Fruit fly (Drosophila melanogaster) whole organism, embryonic: ENCODE measurements around the gene CG13029.

ENCODE experiments used
- Adf1 ChIP-seq: fragments of 200-800 bp; sonication (Bioruptor generic); IDR thresholded peaks from 2 replicates; pipeline ENCODE4 v1.3.6; 2022; ENCODE audit warnings: missing biosample characterization, missing genetic modification characterization
- B-H2 ChIP-seq: fragments of 200-800 bp; sonication (Bioruptor generic); optimal IDR thresholded peaks from 2 replicates; lab custom pipeline; 2018; ENCODE audit warnings: missing biosample characterization, mild to moderate bottlenecking, missing genetic modification characterization
- CG10267 ChIP-seq: fragments of 200-800 bp; sonication (Bioruptor generic); optimal IDR thresholded peaks from 2 replicates; lab custom pipeline; 2018; ENCODE audit warnings: missing biosample characterization, mild to moderate bottlenecking, missing genetic modification characterization, moderate library complexity
- CG12104 ChIP-seq: fragments of 200-800 bp; sonication (Bioruptor generic); optimal IDR thresholded peaks from 3 replicates; lab custom pipeline; 2016; ENCODE audit warnings: missing biosample characterization, missing genetic modification characterization
- CG14050 ChIP-seq: fragments of 200-800 bp; sonication (Bioruptor generic); IDR thresholded peaks from 3 replicates; pipeline ENCODE4 v1.3.6; 2022; ENCODE audit warnings: missing biosample characterization, missing genetic modification characterization
- CG14441 ChIP-seq: fragments of 200-800 bp; sonication (Bioruptor generic); IDR thresholded peaks from 2 replicates; pipeline ENCODE4 v1.3.6; 2022; ENCODE audit warnings: missing biosample characterization, missing genetic modification characterization
- CG1602 ChIP-seq: fragments of 200-800 bp; sonication (Bioruptor generic); optimal IDR thresholded peaks from 3 replicates; lab custom pipeline; 2016; ENCODE audit warnings: missing biosample characterization, missing genetic modification characterization
- CG1603 ChIP-seq: fragments of 200-800 bp; sonication (Bioruptor generic); optimal IDR thresholded peaks from 2 replicates; lab custom pipeline; 2019; ENCODE audit warnings: missing biosample characterization, mild to moderate bottlenecking, missing genetic modification characterization, moderate library complexity
- CG16779 ChIP-seq: fragments of 200-800 bp; sonication (Bioruptor generic); IDR thresholded peaks from 2 replicates; pipeline ENCODE4 v1.3.6; 2022; ENCODE audit warnings: missing biosample characterization, missing genetic modification characterization
- CG16863 ChIP-seq: fragments of 200-800 bp; sonication (Bioruptor generic); optimal IDR thresholded peaks from 3 replicates; lab custom pipeline; 2016; ENCODE audit warnings: missing biosample characterization, missing genetic modification characterization
- CG17328 ChIP-seq: fragments of 200-800 bp; sonication (Bioruptor generic); IDR thresholded peaks from 2 replicates; pipeline ENCODE4 v1.3.6; 2022; ENCODE audit warnings: missing biosample characterization, missing genetic modification characterization
- CG1832 ChIP-seq: fragments of 200-800 bp; sonication (Bioruptor generic); optimal IDR thresholded peaks from 2 replicates; lab custom pipeline; 2017; ENCODE audit warnings: missing biosample characterization, mild to moderate bottlenecking, missing genetic modification characterization, inconsistent platforms
- CG3995 ChIP-seq: fragments of 200-800 bp; sonication (Bioruptor generic); optimal IDR thresholded peaks from 3 replicates; lab custom pipeline; 2016; ENCODE audit warnings: missing biosample characterization, missing genetic modification characterization
- CG4360 ChIP-seq: fragments of 200-800 bp; sonication (Bioruptor generic); IDR thresholded peaks from 2 replicates; pipeline ENCODE4 v1.3.6; 2022; ENCODE audit warnings: missing biosample characterization, missing genetic modification characterization
- CG6813 ChIP-seq: fragments of 200-800 bp; sonication (Bioruptor generic); optimal IDR thresholded peaks from 2 replicates; lab custom pipeline; 2017; ENCODE audit warnings: missing biosample characterization, missing genetic modification characterization, mild to moderate bottlenecking, moderate library complexity, missing genetic modification reagents
- CG7839 ChIP-seq: fragments of 200-800 bp; sonication (Bioruptor generic); optimal IDR thresholded peaks from 3 replicates; lab custom pipeline; 2018; ENCODE audit warnings: missing biosample characterization, mild to moderate bottlenecking, missing genetic modification characterization, moderate library complexity
- CG9437 ChIP-seq: fragments of 200-800 bp; sonication (Bioruptor generic); optimal IDR thresholded peaks from 2 replicates; lab custom pipeline; 2018; ENCODE audit warnings: missing biosample characterization, mild to moderate bottlenecking, missing genetic modification characterization
- Hmr ChIP-seq: fragments of 200-800 bp; sonication (Bioruptor generic); optimal IDR thresholded peaks from 3 replicates; lab custom pipeline; 2017; ENCODE audit warnings: mild to moderate bottlenecking, missing biosample characterization, missing genetic modification reagents, missing genetic modification characterization
- Hr39 ChIP-seq: fragments of >200 bp; optimal IDR thresholded peaks from 2 replicates; lab custom pipeline; 2017
- MESR4 ChIP-seq: fragments of 200-800 bp; sonication (Bioruptor generic); optimal IDR thresholded peaks from 2 replicates; lab custom pipeline; 2018; ENCODE audit warnings: missing biosample characterization, mild to moderate bottlenecking, missing genetic modification characterization, moderate library complexity
- Nf-YB ChIP-seq: fragments of 200-800 bp; sonication (Bioruptor generic); optimal IDR thresholded peaks from 3 replicates; lab custom pipeline; 2019; ENCODE audit warnings: missing biosample characterization, mild to moderate bottlenecking, missing genetic modification characterization, moderate library complexity
- Sin3A ChIP-seq: fragments of >200 bp; optimal IDR thresholded peaks from 2 replicates; lab custom pipeline; 2018
- Six4 ChIP-seq: fragments of 200-800 bp; sonication (Bioruptor generic); optimal IDR thresholded peaks from 2 replicates; lab custom pipeline; 2016; ENCODE audit warnings: missing biosample characterization, missing genetic modification characterization
- Trl ChIP-seq, 3 experiments: fragments of >200 bp in 2 of 3; fragments of 200-800 bp in 1 of 3; sonication (Bioruptor generic) in 1 of 3; optimal IDR thresholded peaks; 2 replicates in 1 of 3; 3 replicates in 2 of 3; lab custom pipeline; 2016 to 2017; ENCODE audit warnings: missing biosample characterization in 1 of 3, missing genetic modification characterization in 1 of 3
- Xrp1 ChIP-seq: fragments of 200-800 bp; sonication (Bioruptor generic); IDR thresholded peaks from 2 replicates; pipeline ENCODE4 v1.3.6; 2022; ENCODE audit warnings: missing biosample characterization, missing genetic modification characterization
- ato ChIP-seq: fragments of 200-800 bp; sonication (Bioruptor generic); IDR thresholded peaks from 2 replicates; pipeline ENCODE4 v1.3.6; 2022; ENCODE audit warnings: missing biosample characterization, missing genetic modification characterization; ENCODE audit not compliant: partially characterized antibody
- az2 ChIP-seq: fragments of 200-800 bp; sonication (Bioruptor generic); optimal IDR thresholded peaks from 3 replicates; lab custom pipeline; 2016; ENCODE audit warnings: missing biosample characterization, missing genetic modification characterization
- ci ChIP-seq: fragments of 200-800 bp; sonication (Bioruptor generic); IDR thresholded peaks from 3 replicates; pipeline ENCODE4 v1.3.6; 2022; ENCODE audit warnings: missing biosample characterization, missing genetic modification characterization
- da ChIP-seq: fragments of 200-800 bp; sonication (Bioruptor generic); optimal IDR thresholded peaks from 2 replicates; lab custom pipeline; 2016; ENCODE audit warnings: missing biosample characterization, missing genetic modification characterization
- dati ChIP-seq: fragments of 200-800 bp; sonication (Bioruptor generic); IDR thresholded peaks from 2 replicates; pipeline ENCODE4 v1.3.6; 2022; ENCODE audit warnings: missing biosample characterization, missing genetic modification characterization
- dysf ChIP-seq: fragments of 200-800 bp; sonication (Bioruptor generic); IDR thresholded peaks from 3 replicates; pipeline ENCODE4 v1.3.6; 2022; ENCODE audit warnings: missing biosample characterization, missing genetic modification characterization
- fu2 ChIP-seq: fragments of 200-800 bp; sonication (Bioruptor generic); optimal IDR thresholded peaks from 2 replicates; lab custom pipeline; 2016; ENCODE audit warnings: missing biosample characterization, missing genetic modification characterization
- gfzf ChIP-seq: fragments of 200-800 bp; sonication (Bioruptor generic); optimal IDR thresholded peaks from 2 replicates; lab custom pipeline; 2016; ENCODE audit warnings: missing biosample characterization, mild to moderate bottlenecking, missing genetic modification characterization, moderate library complexity
- ham ChIP-seq: fragments of 200-800 bp; sonication (Bioruptor generic); IDR thresholded peaks from 2 replicates; pipeline ENCODE4 v1.3.6; 2022; ENCODE audit warnings: missing biosample characterization, missing genetic modification characterization
- hbn ChIP-seq: fragments of 200-800 bp; sonication (Bioruptor generic); IDR thresholded peaks from 2 replicates; pipeline ENCODE4 v1.3.6; 2022; ENCODE audit warnings: missing biosample characterization, missing genetic modification characterization; ENCODE audit not compliant: partially characterized antibody
- inv ChIP-seq: fragments of 200-800 bp; sonication (Bioruptor generic); IDR thresholded peaks from 2 replicates; pipeline ENCODE4 v1.3.6; 2022; ENCODE audit warnings: missing biosample characterization, missing genetic modification characterization; ENCODE audit not compliant: partially characterized antibody
- kah ChIP-seq: fragments of 200-800 bp; sonication (Bioruptor generic); optimal IDR thresholded peaks from 2 replicates; lab custom pipeline; 2018; ENCODE audit warnings: missing biosample characterization, mild to moderate bottlenecking, missing genetic modification characterization
- lmd ChIP-seq: fragments of 200-800 bp; sonication (Bioruptor generic); IDR thresholded peaks from 2 replicates; pipeline ENCODE4 v1.3.6; 2022; ENCODE audit warnings: missing biosample characterization, missing genetic modification characterization
- lov ChIP-seq, 2 experiments: fragments of 200-800 bp in 1 of 2; fragments of >200 bp in 1 of 2; sonication (Bioruptor generic) in 1 of 2; IDR thresholded peaks in 1 of 2; optimal IDR thresholded peaks in 1 of 2; 2 replicates in 1 of 2; 3 replicates in 1 of 2; pipeline versions ENCODE4 v1.3.6 to Lab custom; 2017 to 2022; ENCODE audit warnings: missing biosample characterization in 1 of 2, missing genetic modification characterization in 1 of 2
- pzg ChIP-seq: fragments of 200-800 bp; sonication (Bioruptor generic); optimal IDR thresholded peaks from 3 replicates; lab custom pipeline; 2018; ENCODE audit warnings: missing biosample characterization, mild to moderate bottlenecking, missing genetic modification characterization, moderate library complexity
- salm ChIP-seq: fragments of 200-800 bp; sonication (Bioruptor generic); optimal IDR thresholded peaks from 2 replicates; lab custom pipeline; 2018; ENCODE audit warnings: missing biosample characterization, mild to moderate bottlenecking, missing genetic modification characterization
- slbo ChIP-seq: fragments of 200-800 bp; sonication (Bioruptor generic); IDR thresholded peaks from 2 replicates; pipeline ENCODE4 v1.3.6; 2022; ENCODE audit warnings: missing biosample characterization, missing genetic modification characterization
- sna ChIP-seq: fragments of 200-800 bp; sonication (Bioruptor generic); IDR thresholded peaks from 2 replicates; pipeline ENCODE4 v1.3.6; 2022; ENCODE audit warnings: missing biosample characterization, missing genetic modification characterization; ENCODE audit not compliant: partially characterized antibody
- sob ChIP-seq: fragments of 200-800 bp; sonication (Bioruptor generic); IDR thresholded peaks from 2 replicates; pipeline ENCODE4 v1.3.6; 2022; ENCODE audit warnings: missing biosample characterization, missing genetic modification characterization
- tgo ChIP-seq: fragments of 200-800 bp; sonication (Bioruptor generic); IDR thresholded peaks from 3 replicates; pipeline ENCODE4 v1.3.6; 2022; ENCODE audit warnings: missing biosample characterization, missing genetic modification characterization
- tio ChIP-seq: fragments of 200-800 bp; sonication (Bioruptor generic); optimal IDR thresholded peaks from 2 replicates; lab custom pipeline; 2017; ENCODE audit warnings: missing biosample characterization, missing genetic modification characterization, inconsistent platforms
- unc-4 ChIP-seq: fragments of 200-800 bp; sonication (Bioruptor generic); IDR thresholded peaks from 2 replicates; pipeline ENCODE4 v1.3.6; 2022; ENCODE audit warnings: missing biosample characterization, missing genetic modification characterization; ENCODE audit not compliant: partially characterized antibody
- vfl ChIP-seq: fragments of 200-800 bp; sonication (Bioruptor generic); optimal IDR thresholded peaks from 2 replicates; lab custom pipeline; 2016; ENCODE audit warnings: missing biosample characterization, missing genetic modification characterization
- vvl ChIP-seq: fragments of 200-800 bp; sonication (Bioruptor generic); IDR thresholded peaks from 2 replicates; pipeline ENCODE4 v1.3.6; 2022; ENCODE audit warnings: missing biosample characterization, missing genetic modification characterization
- zen ChIP-seq: fragments of 200-800 bp; sonication (Bioruptor generic); optimal IDR thresholded peaks from 3 replicates; lab custom pipeline; 2018; ENCODE audit warnings: missing biosample characterization, mild to moderate bottlenecking, missing genetic modification characterization, moderate library complexity
- zen2 ChIP-seq: fragments of 200-800 bp; sonication (Bioruptor generic); IDR thresholded peaks from 3 replicates; pipeline ENCODE4 v1.3.6; 2022; ENCODE audit warnings: missing biosample characterization, missing genetic modification characterization; ENCODE audit not compliant: partially characterized antibody

Gene CG13029

dm6 chr3L:16862958-16863357 is 2.5 kb downstream of the CG13029 start, which contains the start of gene CG9951 (continued):
- TF ChIP-seq lov (optimal IDR thresholded peaks at IDR 0.05; lab: Kevin White, UChicago) = no peak
- TF ChIP-seq lov (GFP tag; IDR thresholded peaks at IDR 0.05; lab: Robert Waterston, UW) = no peak
- TF ChIP-seq Hmr (GFP tag; lab: Kevin White, UChicago) = no peak
- TF ChIP-seq CG7839 (tag; lab: Kevin White, UChicago) = no peak
- TF ChIP-seq hbn = peak; percentile 41; the same call in 1 of the 2 replicates
- peak; percentile 10 for TF ChIP-seq Sin3A
- peak; percentile 50 for TF ChIP-seq CG3995 (GFP tag; lab: Kevin White, UChicago)
- TF ChIP-seq CG1603 (tag; lab: Kevin White, UChicago) = peak; percentile 47
- TF ChIP-seq zen2 (GFP tag; lab: Robert Waterston, UW) = no peak
- peak; percentile 26 for TF ChIP-seq gfzf
- no peak for TF ChIP-seq Six4 (GFP tag; lab: Kevin White, UChicago)
- TF ChIP-seq zen = no peak
- TF ChIP-seq CG14050 (GFP tag; lab: Robert Waterston, UW) = no peak
- no peak for TF ChIP-seq da (GFP tag; lab: Kevin White, UChicago)
- TF ChIP-seq fu2 (GFP tag; lab: Kevin White, UChicago) = no peak
- TF ChIP-seq CG12104 (GFP tag; lab: Kevin White, UChicago) = no peak
- no peak for TF ChIP-seq tgo (GFP tag; lab: Robert Waterston, UW)
- TF ChIP-seq dysf (GFP tag; lab: Robert Waterston, UW) = no peak
- TF ChIP-seq B-H2 = no peak
- TF ChIP-seq ato = no peak
- TF ChIP-seq vfl (GFP tag; lab: Kevin White, UChicago) = no peak
- TF ChIP-seq Adf1 (GFP tag; lab: Robert Waterston, UW) = no peak
- TF ChIP-seq CG1602 (GFP tag; lab: Kevin White, UChicago) = no peak
- no peak for TF ChIP-seq CG1832 (GFP tag; lab: Kevin White, UChicago)
- TF ChIP-seq vvl (GFP tag; lab: Robert Waterston, UW) = no peak
- TF ChIP-seq ci (GFP tag; lab: Robert Waterston, UW) = no peak
- TF ChIP-seq CG10267 (tag; lab: Kevin White, UChicago) = no peak
- TF ChIP-seq Nf-YB (GFP tag; lab: Kevin White, UChicago) = no peak
- peak; percentile 16; the same call in 1 of the 2 replicates for TF ChIP-seq CG4360 (GFP tag; lab: Robert Waterston, UW)
- TF ChIP-seq sna = no peak
- TF ChIP-seq pzg = peak; percentile 76
- no peak for TF ChIP-seq az2 (GFP tag; lab: Kevin White, UChicago)
- TF ChIP-seq dati = no peak
- TF ChIP-seq unc-4 (GFP tag; lab: Robert Waterston, UW) = no peak
- TF ChIP-seq CG17328 = no peak
- no peak for TF ChIP-seq ham (GFP tag; lab: Robert Waterston, UW)
- TF ChIP-seq sob (GFP tag; lab: Robert Waterston, UW) = 0 out of 2 replicates have a peak, but pooled peaks have one; percentile 27
- TF ChIP-seq CG14441 (GFP tag; lab: Robert Waterston, UW) = no peak
- TF ChIP-seq Hr39 (lab: Kevin White, UChicago) = no peak
- TF ChIP-seq CG6813 (GFP tag; lab: Kevin White, UChicago) = no peak
- TF ChIP-seq salm (tag; lab: Kevin White, UChicago) = no peak
- TF ChIP-seq lmd (GFP tag; lab: Robert Waterston, UW) = no peak
- TF ChIP-seq kah (GFP tag; lab: Kevin White, UChicago) = no peak
- TF ChIP-seq CG16863 (GFP tag; lab: Kevin White, UChicago) = no peak
- no peak for TF ChIP-seq CG16779 (GFP tag; lab: Robert Waterston, UW)
- no peak for TF ChIP-seq slbo (GFP tag; lab: Robert Waterston, UW)
- no peak for TF ChIP-seq Xrp1 (GFP tag; lab: Robert Waterston, UW)
- peak; percentile 84 for TF ChIP-seq MESR4 (GFP tag; lab: Kevin White, UChicago)
- no peak for TF ChIP-seq CG9437 (GFP tag; lab: Kevin White, UChicago)
- TF ChIP-seq tio (GFP tag; lab: Kevin White, UChicago) = no peak
- TF ChIP-seq Trl (optimal IDR thresholded peaks at IDR 0.05; lab: Kevin White, UChicago) = no peak
- no peak for TF ChIP-seq Trl (GFP tag; optimal IDR thresholded peaks at IDR 0.05; lab: Kevin White, UChicago)
- no peak for TF ChIP-seq inv (GFP tag; lab: Robert Waterston, UW)
